Fruit fly (Drosophila melanogaster) whole organism, embryonic: Measurements from ENCODE around the gene CG43273.

ENCODE experiments used
- CG10321 ChIP-seq: fragments of 200-800 bp; sonication (Bioruptor generic); IDR thresholded peaks from 2 replicates; pipeline ENCODE4 v1.3.6; 2022; ENCODE audit warnings: missing biosample characterization, missing genetic modification characterization
- CG10543 ChIP-seq: fragments of 200-800 bp; sonication (Bioruptor generic); optimal IDR thresholded peaks from 3 replicates; lab custom pipeline; 2017; ENCODE audit warnings: missing biosample characterization, mild to moderate bottlenecking, missing genetic modification characterization, moderate library complexity
- CG10565 ChIP-seq: fragments of 200-800 bp; sonication (Bioruptor generic); optimal IDR thresholded peaks from 3 replicates; lab custom pipeline; 2016; ENCODE audit warnings: missing biosample characterization, mild to moderate bottlenecking, missing genetic modification characterization
- CG10979 ChIP-seq: fragments of 200-800 bp; sonication (Bioruptor generic); optimal IDR thresholded peaks from 2 replicates; lab custom pipeline; 2018; ENCODE audit warnings: missing biosample characterization, mild to moderate bottlenecking, missing genetic modification characterization, moderate library complexity
- CG11093 ChIP-seq: fragments of 200-800 bp; sonication (Bioruptor generic); IDR thresholded peaks from 3 replicates; pipeline ENCODE4 v1.3.6; 2022; ENCODE audit warnings: missing biosample characterization, missing genetic modification characterization
- CG12236 ChIP-seq: fragments of 200-800 bp; sonication (Bioruptor generic); optimal IDR thresholded peaks from 2 replicates; lab custom pipeline; 2016; ENCODE audit warnings: missing biosample characterization, missing genetic modification characterization
- CG12299 ChIP-seq: fragments of 200-800 bp; sonication (Bioruptor generic); optimal IDR thresholded peaks from 2 replicates; lab custom pipeline; 2018; ENCODE audit warnings: missing biosample characterization, mild to moderate bottlenecking, missing genetic modification characterization
- CG13296 ChIP-seq: fragments of 200-800 bp; sonication (Bioruptor generic); optimal IDR thresholded peaks from 3 replicates; lab custom pipeline; 2018; ENCODE audit warnings: missing biosample characterization, mild to moderate bottlenecking, missing genetic modification characterization
- CG16863 ChIP-seq: fragments of 200-800 bp; sonication (Bioruptor generic); optimal IDR thresholded peaks from 3 replicates; lab custom pipeline; 2016; ENCODE audit warnings: missing biosample characterization, missing genetic modification characterization
- CG18011 ChIP-seq: fragments of 200-800 bp; sonication (Bioruptor generic); optimal IDR thresholded peaks from 2 replicates; lab custom pipeline; 2017; ENCODE audit warnings: missing biosample characterization, missing genetic modification characterization, mild to moderate bottlenecking, moderate library complexity, missing genotype
- CG2678 ChIP-seq: fragments of 200-800 bp; sonication (Bioruptor generic); optimal IDR thresholded peaks from 3 replicates; lab custom pipeline; 2019; ENCODE audit warnings: missing biosample characterization, mild to moderate bottlenecking, missing genetic modification characterization, moderate library complexity
- CG2889 ChIP-seq: fragments of 200-800 bp; sonication (Bioruptor generic); IDR thresholded peaks from 3 replicates; pipeline ENCODE4 v1.3.6; 2022; ENCODE audit warnings: missing biosample characterization, missing genetic modification characterization
- CG3163 ChIP-seq: fragments of 200-800 bp; sonication (Bioruptor generic); optimal IDR thresholded peaks from 3 replicates; lab custom pipeline; 2016; ENCODE audit warnings: missing biosample characterization, missing genetic modification characterization
- CG34422 ChIP-seq: fragments of 200-800 bp; sonication (Bioruptor generic); IDR thresholded peaks from 3 replicates; pipeline ENCODE4 v1.3.6; 2022; ENCODE audit warnings: missing biosample characterization, missing genetic modification characterization
- CG3847 ChIP-seq: fragments of 200-800 bp; sonication (Bioruptor generic); IDR thresholded peaks from 2 replicates; pipeline ENCODE4 v1.3.6; 2022; ENCODE audit warnings: missing biosample characterization, missing genetic modification characterization
- CG42726 ChIP-seq: fragments of 200-800 bp; sonication (Bioruptor generic); IDR thresholded peaks from 2 replicates; pipeline ENCODE4 v1.3.6; 2022; ENCODE audit warnings: missing biosample characterization, missing genetic modification characterization; ENCODE audit not compliant: partially characterized antibody
- CG4854 ChIP-seq: fragments of 200-800 bp; sonication (Bioruptor generic); optimal IDR thresholded peaks from 2 replicates; lab custom pipeline; 2016; ENCODE audit warnings: missing biosample characterization, missing genetic modification characterization, inconsistent platforms
- CG5245 ChIP-seq: fragments of 200-800 bp; sonication (Bioruptor generic); optimal IDR thresholded peaks from 3 replicates; lab custom pipeline; 2016; ENCODE audit warnings: missing biosample characterization, missing genetic modification characterization
- CG7556 ChIP-seq: fragments of 200-800 bp; sonication (Bioruptor generic); optimal IDR thresholded peaks from 2 replicates; lab custom pipeline; 2017; ENCODE audit warnings: missing biosample characterization, mild to moderate bottlenecking, missing genetic modification characterization
- CG8924 ChIP-seq: fragments of 200-800 bp; optimal IDR thresholded peaks from 3 replicates; lab custom pipeline; 2019; ENCODE audit warnings: missing biosample characterization, mild to moderate bottlenecking, missing genetic modification characterization, moderate library complexity
- Chrac-16 ChIP-seq: fragments of 200-800 bp; sonication (Bioruptor generic); optimal IDR thresholded peaks from 3 replicates; lab custom pipeline; 2016; ENCODE audit warnings: missing biosample characterization, missing genetic modification characterization
- D ChIP-seq, 2 experiments: fragments of 200-800 bp in 1 of 2; fragments of >200 bp in 1 of 2; sonication (Bioruptor generic) in 1 of 2; optimal IDR thresholded peaks; 2 replicates in 1 of 2; 3 replicates in 1 of 2; lab custom pipeline; 2017; ENCODE audit warnings: mild to moderate bottlenecking in 1 of 2, missing biosample characterization in 1 of 2, missing genetic modification characterization in 1 of 2, missing genetic modification reagents in 1 of 2
- ERR ChIP-seq: fragments of 200-800 bp; sonication (Bioruptor generic); optimal IDR thresholded peaks from 2 replicates; lab custom pipeline; 2016; ENCODE audit warnings: missing biosample characterization, missing genetic modification characterization
- Elba2 ChIP-seq: fragments of 200-800 bp; sonication (Bioruptor generic); optimal IDR thresholded peaks from 3 replicates; lab custom pipeline; 2016; ENCODE audit warnings: missing biosample characterization, missing genetic modification characterization
- Hr39 ChIP-seq: fragments of >200 bp; optimal IDR thresholded peaks from 2 replicates; lab custom pipeline; 2017
- Jarid2 ChIP-seq: fragments of 200-800 bp; sonication (Bioruptor generic); optimal IDR thresholded peaks from 3 replicates; lab custom pipeline; 2017; ENCODE audit warnings: mild to moderate bottlenecking, missing biosample characterization, missing genetic modification reagents, missing genetic modification characterization
- MTF-1 ChIP-seq: fragments of 200-800 bp; sonication (Bioruptor generic); optimal IDR thresholded peaks from 2 replicates; lab custom pipeline; 2018; ENCODE audit warnings: missing biosample characterization, mild to moderate bottlenecking, missing genetic modification characterization, borderline replicate concordance
- NfI ChIP-seq: fragments of 200-800 bp; sonication (Bioruptor generic); optimal IDR thresholded peaks from 3 replicates; lab custom pipeline; 2018; ENCODE audit warnings: missing biosample characterization, mild to moderate bottlenecking, missing genetic modification characterization, moderate library complexity
- Opbp ChIP-seq: fragments of 200-800 bp; sonication (Bioruptor generic); IDR thresholded peaks from 3 replicates; pipeline ENCODE4 v1.3.6; 2022; ENCODE audit warnings: missing biosample characterization, missing genetic modification characterization; ENCODE audit not compliant: partially characterized antibody
- Optix ChIP-seq: fragments of 200-800 bp; sonication (Bioruptor generic); IDR thresholded peaks from 3 replicates; pipeline ENCODE4 v1.3.6; 2022; ENCODE audit warnings: missing biosample characterization, missing genetic modification characterization
- Rfx ChIP-seq: fragments of 200-800 bp; sonication (Bioruptor generic); IDR thresholded peaks from 2 replicates; pipeline ENCODE4 v1.3.6; 2022; ENCODE audit warnings: missing biosample characterization, missing genetic modification characterization
- Trl ChIP-seq, 3 experiments: fragments of >200 bp in 2 of 3; fragments of 200-800 bp in 1 of 3; sonication (Bioruptor generic) in 1 of 3; optimal IDR thresholded peaks; 2 replicates in 1 of 3; 3 replicates in 2 of 3; lab custom pipeline; 2016 to 2017; ENCODE audit warnings: missing biosample characterization in 1 of 3, missing genetic modification characterization in 1 of 3
- al ChIP-seq: fragments of 200-800 bp; sonication (Bioruptor generic); IDR thresholded peaks from 2 replicates; pipeline ENCODE4 v1.3.6; 2022; ENCODE audit warnings: missing biosample characterization, missing genetic modification characterization
- disco-r ChIP-seq: fragments of 200-800 bp; sonication (Bioruptor generic); optimal IDR thresholded peaks from 2 replicates; lab custom pipeline; 2016; ENCODE audit warnings: missing biosample characterization, missing genetic modification characterization
- ftz-f1 ChIP-seq: fragments of 200-800 bp; sonication (Bioruptor generic); optimal IDR thresholded peaks from 2 replicates; lab custom pipeline; 2016; ENCODE audit warnings: missing biosample characterization, missing genetic modification characterization
- gt ChIP-seq: fragments of 200-800 bp; sonication (Bioruptor generic); IDR thresholded peaks from 2 replicates; pipeline ENCODE4 v1.3.6; 2022; ENCODE audit warnings: missing biosample characterization, missing genetic modification characterization
- lilli ChIP-seq: fragments of 200-800 bp; sonication (Bioruptor generic); optimal IDR thresholded peaks from 3 replicates; lab custom pipeline; 2016; ENCODE audit warnings: missing biosample characterization, missing genetic modification characterization
- nom ChIP-seq: fragments of 200-800 bp; sonication (Bioruptor generic); optimal IDR thresholded peaks from 2 replicates; lab custom pipeline; 2017; ENCODE audit warnings: missing biosample characterization, missing genetic modification characterization, mild to moderate bottlenecking, moderate library complexity, missing genetic modification reagents
- oc ChIP-seq: fragments of 200-800 bp; sonication (Bioruptor generic); optimal IDR thresholded peaks from 2 replicates; lab custom pipeline; 2018; ENCODE audit warnings: missing biosample characterization, mild to moderate bottlenecking, missing genetic modification characterization, moderate library complexity
- onecut ChIP-seq: fragments of 200-800 bp; sonication (Bioruptor generic); IDR thresholded peaks from 2 replicates; pipeline ENCODE4 v1.3.6; 2022; ENCODE audit warnings: missing biosample characterization, missing genetic modification characterization
- pnt ChIP-seq: fragments of 200-800 bp; sonication (Bioruptor generic); optimal IDR thresholded peaks from 3 replicates; lab custom pipeline; 2016; ENCODE audit warnings: missing biosample characterization, missing genetic modification characterization
- ranshi ChIP-seq: fragments of 200-800 bp; sonication (Bioruptor generic); IDR thresholded peaks from 2 replicates; pipeline ENCODE4 v1.3.6; 2022; ENCODE audit warnings: missing biosample characterization, missing genetic modification characterization
- scrt ChIP-seq: fragments of 200-800 bp; sonication (Bioruptor generic); optimal IDR thresholded peaks from 2 replicates; lab custom pipeline; 2018; ENCODE audit warnings: missing biosample characterization, mild to moderate bottlenecking, missing genetic modification characterization, moderate library complexity
- sd ChIP-seq: fragments of 200-800 bp; sonication (Bioruptor generic); optimal IDR thresholded peaks from 3 replicates; lab custom pipeline; 2018; ENCODE audit warnings: missing biosample characterization, mild to moderate bottlenecking, missing genetic modification characterization, moderate library complexity
- sim ChIP-seq: fragments of 200-800 bp; sonication (Bioruptor generic); IDR thresholded peaks from 2 replicates; pipeline ENCODE4 v1.3.6; 2022; ENCODE audit warnings: missing biosample characterization, missing genetic modification characterization
- sima ChIP-seq: fragments of 200-800 bp; sonication (Bioruptor generic); optimal IDR thresholded peaks from 2 replicates; lab custom pipeline; 2016; ENCODE audit warnings: missing biosample characterization, missing genetic modification characterization
- sqz ChIP-seq: fragments of 200-800 bp; sonication (Bioruptor generic); optimal IDR thresholded peaks from 3 replicates; lab custom pipeline; 2018; ENCODE audit warnings: missing biosample characterization, mild to moderate bottlenecking, missing genetic modification characterization
- ssp ChIP-seq: fragments of 200-800 bp; sonication (Bioruptor generic); IDR thresholded peaks from 2 replicates; pipeline ENCODE4 v1.3.6; 2022; ENCODE audit warnings: missing biosample characterization, missing genetic modification characterization
- vfl ChIP-seq: fragments of 200-800 bp; sonication (Bioruptor generic); optimal IDR thresholded peaks from 2 replicates; lab custom pipeline; 2016; ENCODE audit warnings: missing biosample characterization, missing genetic modification characterization
- yki ChIP-seq: fragments of >200 bp; optimal IDR thresholded peaks from 3 replicates; lab custom pipeline; 2018

Gene CG43273

dm6 chr3R:24809576-24810279 is 20.4 kb upstream of the CG43273 start (continued):
- TF ChIP-seq MTF-1 (GFP tag; lab: Kevin White, UChicago) = peak; percentile 54
- TF ChIP-seq ssp (GFP tag; lab: Robert Waterston, UW) = no peak
- TF ChIP-seq CG2889 (GFP tag; lab: Robert Waterston, UW) = no peak
- TF ChIP-seq disco-r (GFP tag; lab: Kevin White, UChicago) = no peak
- peak; percentile 41 for TF ChIP-seq CG12236 (GFP tag; lab: Kevin White, UChicago)
- TF ChIP-seq sim = no peak
- no peak for TF ChIP-seq al (GFP tag; lab: Robert Waterston, UW)
- no peak for TF ChIP-seq ERR (GFP tag; lab: Kevin White, UChicago)
- TF ChIP-seq pnt = no peak
- TF ChIP-seq Hr39 = no peak
- no peak for TF ChIP-seq sqz (GFP tag; lab: Kevin White, UChicago)
- TF ChIP-seq Opbp (GFP tag; lab: Robert Waterston, UW) = no peak
- peak; percentile 16 for TF ChIP-seq CG8924 (tag; lab: Kevin White, UChicago)
- TF ChIP-seq onecut (GFP tag; lab: Robert Waterston, UW) = no peak
- TF ChIP-seq Elba2 (GFP tag; lab: Kevin White, UChicago) = no peak
- no peak for TF ChIP-seq scrt (GFP tag; lab: Kevin White, UChicago)
- TF ChIP-seq Optix (GFP tag; lab: Robert Waterston, UW) = no peak
- no peak for TF ChIP-seq CG3163
- no peak for TF ChIP-seq nom (GFP tag; lab: Kevin White, UChicago)
- no peak for TF ChIP-seq CG10321 (GFP tag; lab: Robert Waterston, UW)
- TF ChIP-seq CG3847 (GFP tag; lab: Robert Waterston, UW) = no peak
- TF ChIP-seq vfl (GFP tag; lab: Kevin White, UChicago) = no peak
- no peak for TF ChIP-seq CG18011 (GFP tag; lab: Kevin White, UChicago)
- TF ChIP-seq ftz-f1 = no peak
- TF ChIP-seq Rfx = no peak
- peak; percentile 63 for TF ChIP-seq CG4854 (GFP tag; lab: Kevin White, UChicago)
- TF ChIP-seq CG10543 (GFP tag; lab: Kevin White, UChicago) = peak; percentile 48
- no peak for TF ChIP-seq CG42726 (GFP tag; lab: Robert Waterston, UW)
- TF ChIP-seq sima (GFP tag; lab: Kevin White, UChicago) = no peak
- TF ChIP-seq Trl (optimal IDR thresholded peaks at IDR 0.05; lab: Kevin White, UChicago) = no peak
- TF ChIP-seq Trl (GFP tag; optimal IDR thresholded peaks at IDR 0.05; lab: Kevin White, UChicago) = no peak
- no peak for TF ChIP-seq Jarid2 (GFP tag; lab: Kevin White, UChicago)
- no peak for TF ChIP-seq CG10565
- no peak for TF ChIP-seq lilli (GFP tag; lab: Kevin White, UChicago)
- no peak for TF ChIP-seq CG34422
- TF ChIP-seq oc (tag; lab: Kevin White, UChicago) = no peak
- TF ChIP-seq ranshi (GFP tag; lab: Robert Waterston, UW) = no peak; the same call in 1 of the 2 replicates
- TF ChIP-seq NfI (GFP tag; lab: Kevin White, UChicago) = no peak
- peak; percentile 65 for TF ChIP-seq CG13296 (GFP tag; lab: Kevin White, UChicago)
- no peak for TF ChIP-seq CG16863
- TF ChIP-seq yki = no peak
- peak; percentile 17 for TF ChIP-seq sd (tag; lab: Kevin White, UChicago)
- no peak for TF ChIP-seq CG7556
- TF ChIP-seq CG11093 (GFP tag; lab: Robert Waterston, UW) = no peak
- TF ChIP-seq gt = no peak
- peak; percentile 13 for TF ChIP-seq CG10979 (tag; lab: Kevin White, UChicago)
- TF ChIP-seq CG12299 = peak; percentile 65
- no peak for TF ChIP-seq CG2678 (tag; lab: Kevin White, UChicago)
- no peak for TF ChIP-seq Chrac-16 (GFP tag; lab: Kevin White, UChicago)
- TF ChIP-seq D (optimal IDR thresholded peaks at IDR 0.05; lab: Kevin White, UChicago) = no peak
- TF ChIP-seq D (GFP tag; optimal IDR thresholded peaks at IDR 0.05; lab: Kevin White, UChicago) = peak; percentile 39
- TF ChIP-seq CG5245 (GFP tag; lab: Kevin White, UChicago) = no peak
